Worm (Caenorhabditis elegans) whole organism, early embryonic: Measurements from ENCODE around the gene clec-66.

Source experiments
- ama-1 ChIP-seq: fragments of 150-350 bp; optimal IDR thresholded peaks from 2 replicates; lab custom pipeline; 2014
- ets-7 ChIP-seq: sonication (generic microtip); optimal IDR thresholded peaks from 2 replicates; lab custom pipeline; 2016; ENCODE audit warnings: missing genotype, missing genetic modification characterization, missing compliant biosample characterization
- hmbx-1 ChIP-seq: sonication (generic microtip); optimal IDR thresholded peaks from 2 replicates; lab custom pipeline; 2016; ENCODE audit warnings: mild to moderate bottlenecking, missing genetic modification characterization, missing compliant biosample characterization

- TF ChIP-seq hmbx-1 (tag; lab: Kevin White, UChicago) (no peak), ets-7 (tag; lab: Kevin White, UChicago) (no peak), ama-1 (lab: Kevin White, UChicago) (no peak)
Measured at ce11 chrII:12908779-12909178, 4.6 kb downstream of the clec-66 start, which contains the start of gene ddn-2.
